Fruit fly (Drosophila melanogaster): ENCODE measurements around the gene pst.

Gene pst

DNA sequence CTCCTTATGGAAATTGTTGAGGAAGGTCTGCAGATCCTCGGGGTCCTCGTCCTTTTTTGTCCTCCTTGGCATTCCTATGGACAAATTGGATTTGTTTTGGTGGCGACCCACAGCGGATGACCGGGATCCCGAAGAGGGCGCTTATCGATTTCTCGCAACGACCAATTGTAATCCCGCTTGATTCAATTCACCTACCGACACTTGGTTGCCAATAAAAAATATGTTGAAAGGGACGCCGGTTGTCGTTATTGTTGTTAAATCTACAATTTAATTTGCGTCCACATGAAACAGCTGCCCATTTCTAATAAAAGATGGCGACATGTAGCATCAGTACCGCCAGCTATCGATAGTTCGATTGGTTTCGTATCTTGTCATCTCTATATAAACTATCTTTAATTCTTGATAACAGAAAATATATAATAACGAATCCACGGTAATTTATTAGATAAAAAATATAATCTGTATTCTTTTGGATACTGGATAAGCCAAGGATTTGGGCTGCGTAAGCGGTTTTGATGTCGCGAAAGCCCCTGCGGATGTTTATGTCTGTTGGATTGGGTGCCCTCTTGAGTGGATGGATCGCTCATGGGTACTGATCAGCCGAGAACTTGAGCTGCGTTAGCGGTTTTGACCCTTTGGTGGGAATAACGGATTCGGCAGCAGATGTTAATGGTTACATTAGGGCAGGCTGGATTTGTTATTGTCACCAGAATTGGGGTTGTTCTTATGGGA is 3.5 kb downstream of the pst start, which contains the start of gene CTCF (continued):
- TF ChIP-seq B-H1 (GFP tag; IDR thresholded peaks at IDR 0.05) (no peak), grn (GFP tag; optimal IDR thresholded peaks at IDR 0.05) (peak; percentile 53), CG31441 (GFP tag; IDR thresholded peaks at IDR 0.05) (peak; percentile 40; the same call in 1 of the 2 replicates), Sox102F (GFP tag; optimal IDR thresholded peaks at IDR 0.05) (peak; percentile 57), CG18599 (GFP tag; optimal IDR thresholded peaks at IDR 0.05) (no peak), CG2120 (GFP tag; optimal IDR thresholded peaks at IDR 0.05) (peak; percentile 52), Myb (GFP tag; optimal IDR thresholded peaks at IDR 0.05) (peak; percentile 60), otp (GFP tag; IDR thresholded peaks at IDR 0.05) (no peak), CG7357 (GFP tag; IDR thresholded peaks at IDR 0.05) (no peak), gsb (GFP tag; IDR thresholded peaks at IDR 0.05) (no peak), Stat92E (GFP tag; optimal IDR thresholded peaks at IDR 0.05) (peak in 1 of 3 experiments; percentile 9), Gsc (GFP tag; IDR thresholded peaks at IDR 0.05) (no peak), sim (GFP tag; IDR thresholded peaks at IDR 0.05) (no peak), CG14014 (GFP tag; IDR thresholded peaks at IDR 0.05) (0 out of 2 replicates have a peak, but pooled peaks have one; percentile 6), wdn (GFP tag; IDR thresholded peaks at IDR 0.05) (no peak), CG17802 (tag; optimal IDR thresholded peaks at IDR 0.05) (no peak), CG34422 (GFP tag; IDR thresholded peaks at IDR 0.05) (peak; percentile 63), caup (GFP tag; optimal IDR thresholded peaks at IDR 0.05; ENCODE audit: severe bottlenecking) (peak; percentile 23), NC2β (GFP tag; optimal IDR thresholded peaks at IDR 0.05) (peak; percentile 38), Hr39 (optimal IDR thresholded peaks at IDR 0.05) (no peak), HmgD (GFP tag; optimal IDR thresholded peaks at IDR 0.05) (no peak), CG12299 (tag; optimal IDR thresholded peaks at IDR 0.05) (no peak), CG14710 (tag; optimal IDR thresholded peaks at IDR 0.05) (peak; percentile 50), tio (GFP tag; optimal IDR thresholded peaks at IDR 0.05) (no peak), CG5180 (GFP tag; optimal IDR thresholded peaks at IDR 0.05) (no peak), CG1529 (GFP tag; optimal IDR thresholded peaks at IDR 0.05) (no peak), HmgZ (tag; optimal IDR thresholded peaks at IDR 0.05) (peak; percentile 24), pnt (GFP tag; optimal IDR thresholded peaks at IDR 0.05) (peak; percentile 41), CG33213 (GFP tag; optimal IDR thresholded peaks at IDR 0.05) (peak; percentile 76), CG1792 (GFP tag; optimal IDR thresholded peaks at IDR 0.05) (peak; percentile 9), sna (GFP tag; IDR thresholded peaks at IDR 0.05; ENCODE audit: partially characterized antibody) (peak; percentile 77), peb (GFP tag; IDR thresholded peaks at IDR 0.05) (peak; percentile 43; the same call in 1 of the 2 replicates), Atf-2 (GFP tag; optimal IDR thresholded peaks at IDR 0.05) (no peak), hb (GFP tag; IDR thresholded peaks at IDR 0.05; ENCODE audit: partially characterized antibody) (peak; percentile 65; the same call in 2 of the 3 replicates), CG14441 (GFP tag; IDR thresholded peaks at IDR 0.05) (peak; percentile 53), Atf6 (GFP tag; IDR thresholded peaks at IDR 0.05) (no peak), CG17912 (GFP tag; optimal IDR thresholded peaks at IDR 0.05) (no peak), exex (tag; optimal IDR thresholded peaks at IDR 0.05) (peak; percentile 74), CG11085 (GFP tag; IDR thresholded peaks at IDR 0.05) (no peak), Pdp1 (GFP tag; optimal IDR thresholded peaks at IDR 0.05) (peak; percentile 33 to 36), ewg (GFP tag; optimal IDR thresholded peaks at IDR 0.05) (peak; percentile 16), Lim3 (GFP tag; IDR thresholded peaks at IDR 0.05) (no peak), CG17385 (GFP tag; optimal IDR thresholded peaks at IDR 0.05) (peak; percentile 19), Atf3 (GFP tag; optimal IDR thresholded peaks at IDR 0.05) (peak; percentile 20), CG6272 (GFP tag; IDR thresholded peaks at IDR 0.05) (no peak), CG9215 (GFP tag; IDR thresholded peaks at IDR 0.05) (no peak), ssp (GFP tag; IDR thresholded peaks at IDR 0.05) (peak; percentile 49; the same call in 1 of the 2 replicates), C15 (GFP tag; IDR thresholded peaks at IDR 0.05) (no peak), MTF-1 (GFP tag; optimal IDR thresholded peaks at IDR 0.05; ENCODE audit: borderline replicate concordance) (no peak), Lhr (GFP tag; optimal IDR thresholded peaks at IDR 0.05) (peak; percentile 46)

All from whole organism, embryonic.